Fruit fly (Drosophila melanogaster): ENCODE data around the gene Arglu1.

Gene Arglu1

DNA sequence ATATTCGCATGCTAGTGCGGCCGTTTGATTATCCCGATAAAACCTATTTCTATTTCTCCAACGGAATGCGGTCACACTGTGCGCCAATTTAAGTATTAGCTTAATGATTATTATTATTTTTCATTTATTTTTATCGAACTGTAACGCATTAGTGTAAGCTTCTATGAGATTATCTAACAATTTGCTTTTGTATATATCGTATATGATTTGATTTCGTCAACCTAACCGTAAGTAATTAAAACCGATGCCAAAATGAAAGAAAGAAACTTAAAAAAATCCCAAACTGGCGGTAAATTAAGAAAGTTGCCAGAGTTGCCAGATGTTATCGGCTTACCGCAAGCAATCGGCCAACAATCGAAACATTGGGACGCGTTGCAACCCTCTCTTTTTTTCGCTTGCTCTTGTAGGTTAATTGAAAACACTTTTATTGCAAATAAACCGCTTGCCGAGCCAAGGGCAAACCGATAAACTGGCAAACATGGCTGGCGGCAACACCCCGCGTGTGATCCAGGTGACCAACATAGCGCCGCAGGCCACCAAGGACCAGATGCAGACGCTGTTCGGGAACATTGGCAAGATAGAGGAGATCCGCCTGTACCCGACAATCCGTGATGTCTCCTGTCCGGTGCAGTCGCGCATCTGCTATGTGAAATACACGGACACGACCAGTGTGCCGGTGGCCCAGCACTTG lies 25.2 kb downstream of the Arglu1 start, which contains the start of the genes Etl1 and Srp54 (continued):
- TF ChIP-seq NFAT (GFP tag; IDR thresholded peaks at IDR 0.05): no peak
- no peak for TF ChIP-seq CG3281 (GFP tag; optimal IDR thresholded peaks at IDR 0.05)
- TF ChIP-seq Optix (GFP tag; IDR thresholded peaks at IDR 0.05): no peak
- TF ChIP-seq E2f2 (GFP tag; IDR thresholded peaks at IDR 0.05): peak; percentile 84
- TF ChIP-seq CG2116 (GFP tag; optimal IDR thresholded peaks at IDR 0.05): peak; percentile 91
- peak; percentile 56 for TF ChIP-seq CG30020 (tag; optimal IDR thresholded peaks at IDR 0.05)
- TF ChIP-seq ase (GFP tag; IDR thresholded peaks at IDR 0.05): no peak
- no peak for TF ChIP-seq CG6683 (GFP tag; optimal IDR thresholded peaks at IDR 0.05)
- peak; percentile 0 for TF ChIP-seq CG1603 (tag; optimal IDR thresholded peaks at IDR 0.05)
- no peak for TF ChIP-seq CG9727 (GFP tag; optimal IDR thresholded peaks at IDR 0.05)
- no peak for TF ChIP-seq CG9876 (GFP tag; optimal IDR thresholded peaks at IDR 0.05)
- TF ChIP-seq CG9797 (GFP tag; optimal IDR thresholded peaks at IDR 0.05): peak; percentile 73
- no peak for TF ChIP-seq CG16779 (GFP tag; IDR thresholded peaks at IDR 0.05)
- no peak for TF ChIP-seq Sox100B (GFP tag; optimal IDR thresholded peaks at IDR 0.05)
- no peak for TF ChIP-seq oc (tag; optimal IDR thresholded peaks at IDR 0.05)
- TF ChIP-seq lilli (GFP tag; optimal IDR thresholded peaks at IDR 0.05): no peak
- TF ChIP-seq CG8290 (GFP tag; optimal IDR thresholded peaks at IDR 0.05): peak; percentile 10
- no peak for TF ChIP-seq CG8290 (tag; optimal IDR thresholded peaks at IDR 0.05)
- peak; percentile 44 for TF ChIP-seq CoRest (tag; optimal IDR thresholded peaks at IDR 0.05)
- no peak for TF ChIP-seq tgo (GFP tag; IDR thresholded peaks at IDR 0.05)
- no peak for TF ChIP-seq Dip2 (GFP tag; IDR thresholded peaks at IDR 0.05)
- peak; percentile 3 for TF ChIP-seq CTCF (GFP tag; optimal IDR thresholded peaks at IDR 0.05)
- TF ChIP-seq zfh2 (GFP tag; optimal IDR thresholded peaks at IDR 0.05): no peak
- TF ChIP-seq dysf (GFP tag; IDR thresholded peaks at IDR 0.05): no peak
- peak; percentile 13 for TF ChIP-seq gcm (GFP tag; optimal IDR thresholded peaks at IDR 0.05)
- peak; percentile 43 for TF ChIP-seq pzg (GFP tag; optimal IDR thresholded peaks at IDR 0.05)
- peak; percentile 25 for TF ChIP-seq CG2712 (tag; optimal IDR thresholded peaks at IDR 0.05)
- peak; percentile 77 for TF ChIP-seq Dp (GFP tag; optimal IDR thresholded peaks at IDR 0.05)
- no peak for TF ChIP-seq mld (GFP tag; IDR thresholded peaks at IDR 0.05; ENCODE audit: partially characterized antibody)
- no peak for TF ChIP-seq nom (GFP tag; optimal IDR thresholded peaks at IDR 0.05)
- TF ChIP-seq schlank (tag; optimal IDR thresholded peaks at IDR 0.05): no peak
- TF ChIP-seq Dek (tag; optimal IDR thresholded peaks at IDR 0.05): no peak
- no peak for TF ChIP-seq CG13775 (GFP tag; optimal IDR thresholded peaks at IDR 0.05)
- TF ChIP-seq ken (GFP tag; IDR thresholded peaks at IDR 0.05): no peak
- no peak for TF ChIP-seq Ssrp (tag; optimal IDR thresholded peaks at IDR 0.05)
- no peak for TF ChIP-seq Hr3 (GFP tag; optimal IDR thresholded peaks at IDR 0.05)
- TF ChIP-seq ato (GFP tag; IDR thresholded peaks at IDR 0.05; ENCODE audit: partially characterized antibody): no peak
- no peak for TF ChIP-seq CG31224 (GFP tag; IDR thresholded peaks at IDR 0.05)
- no peak for TF ChIP-seq CG6765 (GFP tag; optimal IDR thresholded peaks at IDR 0.05)
- TF ChIP-seq CG11247 (GFP tag; IDR thresholded peaks at IDR 0.05): no peak
- no peak for TF ChIP-seq CG7271 (tag; optimal IDR thresholded peaks at IDR 0.05)
- no peak for TF ChIP-seq fu2 (GFP tag; optimal IDR thresholded peaks at IDR 0.05)
- no peak for TF ChIP-seq fd96Cb (tag; optimal IDR thresholded peaks at IDR 0.05)
- peak; percentile 67 for TF ChIP-seq gfzf (GFP tag; optimal IDR thresholded peaks at IDR 0.05)
- no peak for TF ChIP-seq CG17328 (GFP tag; IDR thresholded peaks at IDR 0.05)
- TF ChIP-seq bbx (GFP tag; IDR thresholded peaks at IDR 0.05; ENCODE audit: partially characterized antibody): 0 out of 2 replicates have a peak, but pooled peaks have one; percentile 28
- TF ChIP-seq hbn (GFP tag; IDR thresholded peaks at IDR 0.05; ENCODE audit: partially characterized antibody): no peak
- peak; percentile 63 for TF ChIP-seq BEAF-32 (GFP tag; optimal IDR thresholded peaks at IDR 0.05)
- TF ChIP-seq NK7.1 (GFP tag; optimal IDR thresholded peaks at IDR 0.05): no peak
- TF ChIP-seq Abd-B (GFP tag; optimal IDR thresholded peaks at IDR 0.05): peak; percentile 27
